Worm (Caenorhabditis elegans): ENCODE data around the gene Y39B6A.1.

Gene Y39B6A.1

DNA sequence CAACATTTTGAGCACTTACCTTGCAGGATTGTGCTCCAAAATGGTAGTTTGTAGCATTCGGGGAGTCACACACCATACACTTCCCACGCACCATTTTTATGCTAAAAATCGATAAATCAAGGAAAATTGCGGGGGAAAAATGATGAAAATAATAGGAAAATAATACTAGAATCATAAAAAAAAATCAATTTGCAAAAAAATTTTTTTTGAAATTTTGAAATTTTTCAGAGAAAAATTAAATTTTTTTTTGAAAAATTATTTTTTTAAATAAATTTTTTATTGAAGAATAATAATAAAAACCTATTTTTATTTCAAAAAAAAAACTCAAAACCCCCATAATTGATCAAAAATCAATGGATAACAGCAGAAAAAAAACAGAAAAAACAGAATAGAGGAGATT, 8.4 kb upstream of the Y39B6A.1 start, which contains the start of gene nhr-79:
Gene nhr-79 (minus strand): TSS at position 101 of the 400 bp plus-strand sequence.
- TF ChIP-seq pqm-1 (tag; optimal IDR thresholded peaks at IDR 0.05) (no peak), snpc-4 (tag; optimal IDR thresholded peaks at IDR 0.05) (no peak), zag-1 (tag; optimal IDR thresholded peaks at IDR 0.05) (no peak), hmg-11 (tag; optimal IDR thresholded peaks at IDR 0.05) (no peak), ztf-11 (tag; optimal IDR thresholded peaks at IDR 0.05) (no peak), elt-2 (tag; optimal IDR thresholded peaks at IDR 0.05) (no peak), nhr-76 (tag; optimal IDR thresholded peaks at IDR 0.05) (no peak), mml-1 (tag; optimal IDR thresholded peaks at IDR 0.05) (no peak)

DNA sequence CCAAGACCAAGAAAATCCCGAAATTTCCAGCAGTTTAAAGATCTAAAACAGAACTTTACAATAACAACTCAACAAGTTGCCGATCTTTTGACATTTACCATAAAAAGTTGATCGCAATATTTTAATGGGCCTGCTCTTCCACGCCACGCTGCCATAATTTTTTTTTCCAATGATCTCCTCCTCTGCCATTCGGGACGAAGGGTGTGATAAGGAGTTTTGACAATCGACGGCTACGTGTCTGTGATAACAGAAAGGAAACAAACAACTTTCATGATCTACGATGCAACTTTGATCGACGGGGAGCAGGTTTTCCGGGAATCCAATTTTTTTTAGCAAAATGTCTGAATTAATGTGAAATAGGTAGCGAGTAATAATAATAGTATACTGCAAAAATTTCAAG, 3.5 kb upstream of the Y39B6A.1 start:
- TF ChIP-seq elt-2 (tag; optimal IDR thresholded peaks at IDR 0.05) = peak; percentile 92
- peak; percentile 71 for TF ChIP-seq pqm-1 (tag; optimal IDR thresholded peaks at IDR 0.05)
- TF ChIP-seq pha-4 (tag; optimal IDR thresholded peaks at IDR 0.05) = peak; percentile 1
- no peak for TF ChIP-seq nhr-11 (tag; optimal IDR thresholded peaks at IDR 0.05)
- no peak for TF ChIP-seq ceh-28 (tag; optimal IDR thresholded peaks at IDR 0.05)

- TF ChIP-seq nhr-11 (tag; optimal IDR thresholded peaks at IDR 0.05) = no peak
- TF ChIP-seq hmg-11 (tag; optimal IDR thresholded peaks at IDR 0.05) = no peak
- TF ChIP-seq nfya-1 (tag; optimal IDR thresholded peaks at IDR 0.05; ENCODE audit: insufficient read depth) = peak; percentile 11
- TF ChIP-seq aly-2 (tag; optimal IDR thresholded peaks at IDR 0.05) = no peak
- no peak for TF ChIP-seq elt-1 (tag; optimal IDR thresholded peaks at IDR 0.05)
- no peak for TF ChIP-seq tbx-2 (tag; optimal IDR thresholded peaks at IDR 0.05)
- no peak for TF ChIP-seq nhr-12 (tag; optimal IDR thresholded peaks at IDR 0.05)
- no peak for TF ChIP-seq nhr-237 (tag; optimal IDR thresholded peaks at IDR 0.05)
- no peak for TF ChIP-seq nhr-28 (tag; optimal IDR thresholded peaks at IDR 0.05)
- TF ChIP-seq fos-1 (tag; optimal IDR thresholded peaks at IDR 0.05) = no peak
- TF ChIP-seq elt-2 (tag; optimal IDR thresholded peaks at IDR 0.05) = peak; percentile 96
- TF ChIP-seq lin-39 (tag; optimal IDR thresholded peaks at IDR 0.05) = no peak
- no peak for TF ChIP-seq sea-2 (GFP tag; optimal IDR thresholded peaks at IDR 0.05)
- no peak for TF ChIP-seq nhr-23 (tag; optimal IDR thresholded peaks at IDR 0.05)
- TF ChIP-seq pqm-1 (tag; optimal IDR thresholded peaks at IDR 0.05) = peak; percentile 93
- no peak for TF ChIP-seq pha-4 (tag; optimal IDR thresholded peaks at IDR 0.05)
- no peak for TF ChIP-seq daf-12 (tag; optimal IDR thresholded peaks at IDR 0.05)
- no peak for TF ChIP-seq lsy-12 (tag; optimal IDR thresholded peaks at IDR 0.05)
- no peak for TF ChIP-seq fkh-10 (GFP tag; optimal IDR thresholded peaks at IDR 0.05)
- TF ChIP-seq ZK546.5 (tag; optimal IDR thresholded peaks at IDR 0.05) = no peak
- no peak for TF ChIP-seq zag-1 (tag; optimal IDR thresholded peaks at IDR 0.05)
- TF ChIP-seq jun-1 (tag; optimal IDR thresholded peaks at IDR 0.05) = peak; percentile 50
- no peak for TF ChIP-seq unc-39 (tag; optimal IDR thresholded peaks at IDR 0.05)
- TF ChIP-seq egl-27 (tag; optimal IDR thresholded peaks at IDR 0.05) = no peak
These were observed 2.0 kb upstream of the Y39B6A.1 start for ce11 chrV:19205450-19205849.

DNA sequence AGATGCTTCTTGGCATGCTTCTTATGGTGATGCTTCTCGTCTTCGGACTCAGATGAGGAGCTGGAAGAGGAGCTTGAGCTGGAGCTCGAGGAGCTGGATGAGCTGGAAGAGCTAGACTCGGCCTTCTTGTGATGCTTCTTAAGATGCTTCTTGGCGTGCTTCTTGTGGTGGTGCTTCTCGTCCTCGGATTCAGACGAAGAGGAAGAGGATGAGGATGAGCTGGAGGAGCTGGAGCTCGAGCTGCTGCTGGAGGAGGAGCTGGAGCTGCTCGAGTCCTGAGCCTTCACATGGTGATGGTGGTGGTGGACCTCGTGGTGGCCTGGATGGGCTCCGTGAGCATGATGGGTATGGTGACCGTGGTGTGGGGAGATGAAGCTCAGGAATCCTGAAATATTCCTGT, 607 bp downstream of the Y39B6A.1 start:
- TF ChIP-seq nhr-77 (tag; optimal IDR thresholded peaks at IDR 0.05) (no peak), pha-4 (tag; optimal IDR thresholded peaks at IDR 0.05) (no peak), ama-1 (optimal IDR thresholded peaks at IDR 0.05) (no peak), egl-5 (tag; optimal IDR thresholded peaks at IDR 0.05) (no peak), ztf-4 (tag; optimal IDR thresholded peaks at IDR 0.05) (no peak), nhr-11 (tag; optimal IDR thresholded peaks at IDR 0.05) (no peak), egl-27 (tag; optimal IDR thresholded peaks at IDR 0.05) (no peak), mml-1 (tag; optimal IDR thresholded peaks at IDR 0.05) (no peak), fkh-10 (GFP tag; optimal IDR thresholded peaks at IDR 0.05) (no peak), nhr-25 (tag; optimal IDR thresholded peaks at IDR 0.05) (no peak), elt-3 (tag; optimal IDR thresholded peaks at IDR 0.05) (no peak), fos-1 (tag; optimal IDR thresholded peaks at IDR 0.05) (no peak), unc-39 (tag; optimal IDR thresholded peaks at IDR 0.05) (no peak), daf-12 (tag; optimal IDR thresholded peaks at IDR 0.05) (no peak), jun-1 (tag; optimal IDR thresholded peaks at IDR 0.05) (no peak), lin-15B (tag; optimal IDR thresholded peaks at IDR 0.05) (no peak), nhr-67 (tag; optimal IDR thresholded peaks at IDR 0.05) (no peak), aly-2 (tag; optimal IDR thresholded peaks at IDR 0.05) (no peak), nhr-12 (tag; optimal IDR thresholded peaks at IDR 0.05) (no peak)

Data from whole organism, L3 larva.